Fruit fly (Drosophila melanogaster) whole organism, adult: ENCODE results near the gene mbt.
A peak's percentile ranks its signal among the peaks of the same experiment; 100 is the strongest.

Experiments
- CG12768 ChIP-seq: fragments of 200-800 bp; sonication (Bioruptor generic); optimal IDR thresholded peaks from 2 replicates; lab custom pipeline; 2017; ENCODE audit warnings: missing biosample characterization, missing genetic modification characterization, mild to moderate bottlenecking, moderate library complexity, missing genetic modification reagents
- CG14711 ChIP-seq: fragments of 200-800 bp; sonication (Bioruptor generic); optimal IDR thresholded peaks from 2 replicates; lab custom pipeline; 2018; ENCODE audit warnings: missing biosample characterization, mild to moderate bottlenecking, missing genetic modification characterization, moderate library complexity
- CG1620 ChIP-seq: fragments of 200-800 bp; sonication (Bioruptor generic); optimal IDR thresholded peaks from 2 replicates; lab custom pipeline; 2016; ENCODE audit warnings: missing biosample characterization, missing genetic modification characterization
- CG33017 ChIP-seq: fragments of 200-800 bp; sonication (Bioruptor generic); optimal IDR thresholded peaks from 2 replicates; lab custom pipeline; 2018; ENCODE audit warnings: missing biosample characterization, mild to moderate bottlenecking, missing genetic modification characterization, moderate library complexity
- CG7045 ChIP-seq: fragments of 200-800 bp; sonication (Bioruptor generic); optimal IDR thresholded peaks from 2 replicates; lab custom pipeline; 2017; ENCODE audit warnings: missing biosample characterization, mild to moderate bottlenecking, missing genetic modification characterization
- CG7101 ChIP-seq: fragments of 200-800 bp; sonication (Bioruptor generic); optimal IDR thresholded peaks from 2 replicates; lab custom pipeline; 2018; ENCODE audit warnings: missing biosample characterization, mild to moderate bottlenecking, missing genetic modification characterization, moderate library complexity
- Clk ChIP-seq: fragments of 200-800 bp; sonication (Bioruptor generic); optimal IDR thresholded peaks from 2 replicates; lab custom pipeline; 2017; ENCODE audit warnings: missing biosample characterization, missing genetic modification characterization
- Crg-1 ChIP-seq: fragments of 200-800 bp; sonication (Bioruptor generic); optimal IDR thresholded peaks from 2 replicates; lab custom pipeline; 2016; ENCODE audit warnings: missing biosample characterization, missing genetic modification characterization
- Mnt ChIP-seq: fragments of 200-800 bp; sonication (Bioruptor generic); optimal IDR thresholded peaks from 2 replicates; lab custom pipeline; 2016; ENCODE audit warnings: missing biosample characterization, mild to moderate bottlenecking, missing genetic modification characterization
- kay ChIP-seq: fragments of 200-800 bp; sonication (Bioruptor generic); peaks from one replicate; lab custom pipeline; 2016; ENCODE audit warnings: missing biosample characterization, missing genetic modification characterization, borderline replicate concordance
- tj ChIP-seq: fragments of 200-800 bp; sonication (Bioruptor generic); optimal IDR thresholded peaks from 3 replicates; lab custom pipeline; 2017; ENCODE audit warnings: missing biosample characterization, mild to moderate bottlenecking, missing genetic modification characterization, moderate library complexity

DNA sequence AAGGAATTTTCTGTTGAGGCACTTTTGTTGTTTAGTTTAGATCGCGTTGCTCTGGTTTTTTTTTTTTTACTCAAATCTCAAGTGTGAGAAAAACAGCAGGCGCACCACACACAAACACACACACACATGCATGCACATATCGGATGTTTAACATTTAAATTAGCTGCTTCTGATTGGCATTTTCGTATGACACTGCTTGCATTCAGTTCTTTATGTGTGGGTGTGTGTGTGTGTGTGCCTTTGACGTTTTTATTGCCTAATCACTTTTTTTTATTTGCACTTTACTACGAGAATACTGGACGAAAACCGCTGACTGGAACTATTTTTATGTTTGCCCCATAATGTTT lies 37.9 kb downstream of the mbt start:
- TF ChIP-seq CG7101 (tag; lab: Kevin White, UChicago) (no peak), CG14711 (tag; lab: Kevin White, UChicago) (no peak), Crg-1 (GFP tag; lab: Kevin White, UChicago) (no peak), CG33017 (no peak), tj (GFP tag; lab: Kevin White, UChicago) (peak; percentile 81), Mnt (GFP tag; lab: Kevin White, UChicago) (no peak), Clk (GFP tag; lab: Kevin White, UChicago) (no peak), CG12768 (GFP tag; lab: Kevin White, UChicago) (no peak), CG7045 (no peak), CG1620 (no peak), kay (GFP tag; lab: Kevin White, UChicago) (no peak)
